Worm (Caenorhabditis elegans) whole organism, L4/young adult: ENCODE results near the gene hpd-1.

Source experiments
- W03F9.2 ChIP-seq: fragments of 150-350 bp; optimal IDR thresholded peaks from 2 replicates; lab custom pipeline; 2014; ENCODE audit warnings: missing biosample characterization, missing genetic modification characterization
- dao-5 ChIP-seq: sonication (generic microtip); optimal IDR thresholded peaks from 2 replicates; lab custom pipeline; 2016; ENCODE audit warnings: missing genotype, missing genetic modification characterization, moderate library complexity, missing compliant biosample characterization
- him-1 ChIP-seq: sonication (generic microtip); optimal IDR thresholded peaks from 2 replicates; lab custom pipeline; 2016; ENCODE audit warnings: missing genotype, missing genetic modification reagents, missing genetic modification characterization, missing compliant biosample characterization

- TF ChIP-seq W03F9.2 (tag; lab: Kevin White, UChicago) (no peak), him-1 (tag; lab: Kevin White, UChicago) (no peak), dao-5 (tag; lab: Kevin White, UChicago) (no peak)
Measured at ce11 chrIII:10538757-10539213, 3.5 kb downstream of the hpd-1 start, which contains the start of gene nlp-68.
